Worm (Caenorhabditis elegans) whole organism, L2 larva: ENCODE measurements around the gene fbxc-49.

Experiments
- C34F6.9 ChIP-seq: fragments of 150-350 bp; optimal IDR thresholded peaks from 2 replicates; lab custom pipeline; 2014; ENCODE audit warnings: missing biosample characterization, missing genetic modification characterization
- F13H6.1 ChIP-seq: sonication (generic microtip); optimal IDR thresholded peaks from 2 replicates; lab custom pipeline; 2016; ENCODE audit warnings: missing genetic modification characterization, missing compliant biosample characterization
- R02D3.7 ChIP-seq: fragments of 150-350 bp; optimal IDR thresholded peaks from 2 replicates; lab custom pipeline; 2014; ENCODE audit warnings: missing biosample characterization, missing genetic modification characterization
- Y55F3AM.14 ChIP-seq: fragments of 200-800 bp; sonication (Bioruptor generic); optimal IDR thresholded peaks from 2 replicates; lab custom pipeline; 2018; ENCODE audit warnings: mild to moderate bottlenecking, missing genetic modification characterization, missing compliant biosample characterization
- alr-1 ChIP-seq: fragments of 150-350 bp; optimal IDR thresholded peaks from 2 replicates; lab custom pipeline; 2014; ENCODE audit warnings: missing biosample characterization, missing genetic modification characterization
- aly-2 ChIP-seq: fragments of 150-350 bp; optimal IDR thresholded peaks from 2 replicates; lab custom pipeline; 2014; ENCODE audit warnings: missing biosample characterization, missing genetic modification characterization
- ama-1 ChIP-seq: fragments of 150-350 bp; optimal IDR thresholded peaks from 2 replicates; lab custom pipeline; 2018; ENCODE audit warnings: inconsistent platforms
- blmp-1 ChIP-seq: sonication (generic microtip); optimal IDR thresholded peaks from 2 replicates; lab custom pipeline; 2017; ENCODE audit warnings: missing genetic modification characterization, mild to moderate bottlenecking, missing compliant biosample characterization, antibody characterized with exemption, moderate library complexity; ENCODE audit not compliant: insufficient read depth
- ceh-16 ChIP-seq: fragments of 150-350 bp; optimal IDR thresholded peaks from 2 replicates; lab custom pipeline; 2014; ENCODE audit warnings: missing biosample characterization, missing genetic modification characterization
- ceh-82 ChIP-seq: fragments of 150-350 bp; optimal IDR thresholded peaks from 2 replicates; lab custom pipeline; 2014; ENCODE audit warnings: missing biosample characterization, missing genetic modification characterization
- crh-2 ChIP-seq: sonication (generic microtip); optimal IDR thresholded peaks from 2 replicates; lab custom pipeline; 2017; ENCODE audit warnings: missing biosample characterization, missing genetic modification characterization
- dmd-4 ChIP-seq: sonication (generic microtip); optimal IDR thresholded peaks from 2 replicates; lab custom pipeline; 2017; ENCODE audit warnings: missing biosample characterization, missing genetic modification characterization
- egl-27 ChIP-seq: sonication (generic microtip); optimal IDR thresholded peaks from 3 replicates; lab custom pipeline; 2017; ENCODE audit warnings: missing biosample characterization, missing genetic modification reagents, missing genetic modification characterization
- fos-1 ChIP-seq: fragments of 150-350 bp; optimal IDR thresholded peaks from 2 replicates; lab custom pipeline; 2014; ENCODE audit warnings: missing biosample characterization, missing genetic modification characterization
- gmeb-1 ChIP-seq: fragments of 150-350 bp; optimal IDR thresholded peaks from 2 replicates; lab custom pipeline; 2014; ENCODE audit warnings: missing biosample characterization, missing genetic modification characterization
- lin-11 ChIP-seq: fragments of 150-350 bp; sonication (generic microtip); optimal IDR thresholded peaks from 2 replicates; lab custom pipeline; 2014; ENCODE audit warnings: missing biosample characterization, missing genetic modification characterization, inconsistent platforms, mixed read lengths
- lsy-2 ChIP-seq, 2 experiments: fragments of 150-350 bp in 1 of 2; sonication (generic microtip) in 1 of 2; optimal IDR thresholded peaks; 2 replicates each; lab custom pipeline; 2014 to 2017; ENCODE audit warnings: missing biosample characterization in 2 of 2, missing genetic modification characterization in 2 of 2
- mbf-1 ChIP-seq: sonication (generic microtip); optimal IDR thresholded peaks from 2 replicates; lab custom pipeline; 2017; ENCODE audit warnings: missing biosample characterization, missing genetic modification characterization
- mdl-1 ChIP-seq, 2 experiments: fragments of 150-350 bp in 1 of 2; sonication (generic microtip) in 1 of 2; optimal IDR thresholded peaks; 2 replicates each; lab custom pipeline; 2017; ENCODE audit warnings: missing biosample characterization in 2 of 2, missing genetic modification characterization in 2 of 2
- nhr-11 ChIP-seq: fragments of 150-350 bp; optimal IDR thresholded peaks from 2 replicates; lab custom pipeline; 2014; ENCODE audit warnings: missing biosample characterization, missing genetic modification characterization
- nhr-12 ChIP-seq: fragments of 150-350 bp; optimal IDR thresholded peaks from 2 replicates; lab custom pipeline; 2014; ENCODE audit warnings: missing biosample characterization, missing genetic modification characterization
- nhr-129 ChIP-seq: fragments of 150-350 bp; optimal IDR thresholded peaks from 2 replicates; lab custom pipeline; 2014; ENCODE audit warnings: missing biosample characterization, missing genetic modification characterization
- nhr-21 ChIP-seq: fragments of 150-350 bp; optimal IDR thresholded peaks from 2 replicates; lab custom pipeline; 2014; ENCODE audit warnings: missing biosample characterization, missing genetic modification characterization
- nhr-23 ChIP-seq: fragments of 150-350 bp; optimal IDR thresholded peaks from 2 replicates; lab custom pipeline; 2014; ENCODE audit warnings: missing biosample characterization, missing genetic modification reagents, missing genetic modification characterization
- nhr-6 ChIP-seq: fragments of 150-350 bp; optimal IDR thresholded peaks from 2 replicates; lab custom pipeline; 2014; ENCODE audit warnings: missing biosample characterization, missing genetic modification characterization
- sem-4 ChIP-seq: fragments of 150-350 bp; optimal IDR thresholded peaks from 2 replicates; lab custom pipeline; 2014; ENCODE audit warnings: missing biosample characterization, missing genetic modification reagents, missing genetic modification characterization
- skn-1 ChIP-seq: sonication (generic microtip); optimal IDR thresholded peaks from 2 replicates; lab custom pipeline; 2017; ENCODE audit warnings: missing biosample characterization, missing genetic modification characterization
- sma-3 ChIP-seq: sonication (generic microtip); optimal IDR thresholded peaks from 2 replicates; lab custom pipeline; 2016; ENCODE audit warnings: missing genetic modification reagents, missing genetic modification characterization, missing compliant biosample characterization
- sma-9 ChIP-seq, 2 experiments: fragments of 150-350 bp in 1 of 2; sonication (generic microtip) in 1 of 2; optimal IDR thresholded peaks; 2 replicates each; lab custom pipeline; 2014 to 2016; ENCODE audit warnings: missing genetic modification characterization in 2 of 2, mild to moderate bottlenecking in 1 of 2, missing biosample characterization in 1 of 2, missing compliant biosample characterization in 1 of 2, missing genetic modification reagents in 1 of 2, moderate library complexity in 1 of 2
- snpc-4 ChIP-seq: fragments of 150-350 bp; optimal IDR thresholded peaks from 2 replicates; lab custom pipeline; 2014; ENCODE audit warnings: missing biosample characterization, missing genetic modification characterization
- unc-39 ChIP-seq: fragments of 150-350 bp; optimal IDR thresholded peaks from 2 replicates; lab custom pipeline; 2014; ENCODE audit warnings: missing biosample characterization, missing genetic modification characterization
- unc-55 ChIP-seq: fragments of 150-350 bp; sonication (generic microtip); optimal IDR thresholded peaks from 3 replicates; lab custom pipeline; 2014; ENCODE audit warnings: missing biosample characterization, missing genetic modification reagents, missing genetic modification characterization
- unc-62 ChIP-seq: fragments of 150-350 bp; optimal IDR thresholded peaks from 2 replicates; lab custom pipeline; 2014; ENCODE audit warnings: missing biosample characterization, missing genetic modification reagents, missing genetic modification characterization
- zag-1 ChIP-seq: fragments of 150-350 bp; optimal IDR thresholded peaks from 2 replicates; lab custom pipeline; 2014; ENCODE audit warnings: missing biosample characterization, missing genetic modification characterization
- ztf-1 ChIP-seq: fragments of 200-800 bp; sonication (Bioruptor generic); conservative IDR thresholded peaks from 2 replicates; pipeline ENCODE4 v1.3.6; 2022; ENCODE audit warnings: missing genetic modification characterization, missing compliant biosample characterization
- ztf-11 ChIP-seq: sonication (generic microtip); optimal IDR thresholded peaks from 2 replicates; lab custom pipeline; 2017; ENCODE audit warnings: missing biosample characterization, missing genetic modification characterization
- ztf-4 ChIP-seq: fragments of 150-350 bp; optimal IDR thresholded peaks from 2 replicates; lab custom pipeline; 2014; ENCODE audit warnings: missing biosample characterization, missing genetic modification characterization

fbxc-49 gene

ce11 chrII:2071429-2071828, 12.5 kb upstream of the fbxc-49 start, which contains the start of gene F07E5.7:
Gene F07E5.7 (minus strand): TSS chrII:2071529.
- no peak for TF ChIP-seq unc-39 (tag; lab: Kevin White, UChicago)
- no peak for TF ChIP-seq unc-62
- TF ChIP-seq ceh-82 (tag; lab: Kevin White, UChicago), result no peak
- no peak for TF ChIP-seq sma-3 (GFP tag; lab: Kevin White, UChicago)
- no peak for TF ChIP-seq skn-1 (tag; lab: Kevin White, UChicago)
- no peak for TF ChIP-seq lin-11 (tag; lab: Kevin White, UChicago)
- no peak for TF ChIP-seq ceh-16 (tag; lab: Kevin White, UChicago)
- no peak for TF ChIP-seq nhr-129
- no peak for TF ChIP-seq mdl-1 (tag; optimal IDR thresholded peaks at IDR 0.05; lab: Kevin White, UChicago)
- no peak for TF ChIP-seq crh-2 (tag; lab: Kevin White, UChicago)
- no peak for TF ChIP-seq snpc-4 (tag; lab: Kevin White, UChicago)
- TF ChIP-seq unc-55 (GFP tag; lab: Kevin White, UChicago), result no peak
- no peak for TF ChIP-seq alr-1 (tag; lab: Kevin White, UChicago)
- no peak for TF ChIP-seq nhr-6 (tag; lab: Kevin White, UChicago)
- no peak for TF ChIP-seq aly-2 (tag; lab: Kevin White, UChicago)
- TF ChIP-seq mbf-1 (tag; lab: Kevin White, UChicago), result no peak
- no peak for TF ChIP-seq sma-9 (GFP tag; optimal IDR thresholded peaks at IDR 0.05; lab: Kevin White, UChicago)
- no peak for TF ChIP-seq sma-9 (tag; optimal IDR thresholded peaks at IDR 0.05; lab: Kevin White, UChicago)

ce11 chrII:2075513-2075912, 8.4 kb upstream of the fbxc-49 start, which contains the start of gene F07E5.8:
Gene F07E5.8 (minus strand): TSS chrII:2075613.
- TF ChIP-seq nhr-11 (no peak), fos-1 (no peak), ztf-1 (no peak), crh-2 (tag; lab: Kevin White, UChicago) (no peak), sem-4 (tag; lab: Kevin White, UChicago) (no peak)

- TF ChIP-seq zag-1 (tag; lab: Kevin White, UChicago) (no peak), nhr-11 (no peak), gmeb-1 (tag; lab: Kevin White, UChicago) (no peak), nhr-23 (no peak), fos-1 (no peak)
Observed at ce11 chrII:2076467-2076866, 7.5 kb upstream of the fbxc-49 start.

ce11 chrII:2080425-2080824, 3.5 kb upstream of the fbxc-49 start, which contains the start of gene F07E5.9:
Gene F07E5.9 (minus strand): TSS chrII:2080525.
- TF ChIP-seq ztf-11 (tag; lab: Kevin White, UChicago) (no peak), nhr-21 (tag; lab: Kevin White, UChicago) (no peak), alr-1 (tag; lab: Kevin White, UChicago) (no peak), nhr-12 (tag; lab: Kevin White, UChicago) (no peak), ztf-1 (no peak), egl-27 (tag; lab: Kevin White, UChicago) (no peak), mbf-1 (tag; lab: Kevin White, UChicago) (no peak), sem-4 (tag; lab: Kevin White, UChicago) (no peak), unc-62 (no peak), lsy-2 (tag; optimal IDR thresholded peaks at IDR 0.05; lab: Kevin White, UChicago) (no peak), fos-1 (no peak), skn-1 (tag; lab: Kevin White, UChicago) (no peak)

- TF ChIP-seq ceh-82 (tag; lab: Kevin White, UChicago) (no peak), mdl-1 (tag; optimal IDR thresholded peaks at IDR 0.05; lab: Kevin White, UChicago) (no peak), Y55F3AM.14 (GFP tag; lab: Kevin White, UChicago) (no peak), ama-1 (lab: Kevin White, UChicago) (no peak), C34F6.9 (tag; lab: Kevin White, UChicago) (no peak), R02D3.7 (tag; lab: Kevin White, UChicago) (no peak), sem-4 (tag; lab: Kevin White, UChicago) (no peak), ceh-16 (tag; lab: Kevin White, UChicago) (no peak), lsy-2 (tag; optimal IDR thresholded peaks at IDR 0.05; lab: Kevin White, UChicago) (no peak), nhr-6 (tag; lab: Kevin White, UChicago) (no peak), nhr-21 (tag; lab: Kevin White, UChicago) (no peak), ztf-4 (tag; lab: Kevin White, UChicago) (no peak), blmp-1 (tag; lab: Kevin White, UChicago) (no peak), unc-39 (tag; lab: Kevin White, UChicago) (no peak), F13H6.1 (tag; lab: Kevin White, UChicago) (no peak), nhr-11 (no peak), dmd-4 (no peak), egl-27 (tag; lab: Kevin White, UChicago) (no peak)
- TF ChIP-seq, all 48 proteins: peak for 0
Observed at ce11 chrII:2081257-2081656, 2.7 kb upstream of the fbxc-49 start, which contains the start of gene T16A1.4. Gene T16A1.4 (plus strand): TSS chrII:2081557.
